Worm (Caenorhabditis elegans) whole organism, mixed stage, embryonic: ENCODE results near the gene fbxa-104.

ENCODE experiments used
- M03D4.4 ChIP-seq: sonication (generic microtip); optimal IDR thresholded peaks from 2 replicates; lab custom pipeline; 2017; ENCODE audit warnings: mild to moderate bottlenecking, missing genetic modification characterization, missing compliant biosample characterization
- bed-3 ChIP-seq: fragments of 200-800 bp; sonication (Bioruptor generic); optimal IDR thresholded peaks from 3 replicates; lab custom pipeline; 2018; ENCODE audit warnings: mild to moderate bottlenecking, missing genetic modification characterization, moderate library complexity, missing compliant biosample characterization
- blmp-1 ChIP-seq: fragments of 150-350 bp; optimal IDR thresholded peaks from 2 replicates; lab custom pipeline; 2014; ENCODE audit warnings: missing biosample characterization, missing genetic modification characterization
- ceh-39 ChIP-seq: fragments of 150-350 bp; optimal IDR thresholded peaks from 2 replicates; lab custom pipeline; 2014; ENCODE audit warnings: missing biosample characterization, missing genetic modification characterization
- ceh-43 ChIP-seq: fragments of 200-800 bp; sonication (Bioruptor generic); optimal IDR thresholded peaks from 2 replicates; lab custom pipeline; 2018; ENCODE audit warnings: mild to moderate bottlenecking, missing genetic modification characterization, moderate library complexity, missing compliant biosample characterization
- ceh-83 ChIP-seq: fragments of 200-800 bp; sonication (Bioruptor generic); optimal IDR thresholded peaks from 2 replicates; lab custom pipeline; 2018; ENCODE audit warnings: mild to moderate bottlenecking, missing genetic modification characterization, missing compliant biosample characterization
- ces-1 ChIP-seq: fragments of 150-350 bp; optimal IDR thresholded peaks from 2 replicates; lab custom pipeline; 2014; ENCODE audit warnings: missing biosample characterization, missing genetic modification reagents, missing genetic modification characterization
- cnd-1 ChIP-seq: fragments of 200-800 bp; sonication (Bioruptor generic); optimal IDR thresholded peaks from 2 replicates; lab custom pipeline; 2018; ENCODE audit warnings: mild to moderate bottlenecking, missing genetic modification characterization, missing compliant biosample characterization
- drap-1 ChIP-seq: fragments of 200-800 bp; sonication (Bioruptor generic); optimal IDR thresholded peaks from 3 replicates; lab custom pipeline; 2018; ENCODE audit warnings: mild to moderate bottlenecking, missing genetic modification characterization, missing compliant biosample characterization
- elt-1 ChIP-seq: sonication (generic microtip); optimal IDR thresholded peaks from 2 replicates; lab custom pipeline; 2017; ENCODE audit warnings: missing genetic modification characterization, mild to moderate bottlenecking, missing compliant biosample characterization, antibody characterized with exemption, moderate library complexity, borderline replicate concordance; ENCODE audit not compliant: insufficient read depth
- flh-1 ChIP-seq: fragments of 200-800 bp; sonication (Bioruptor generic); optimal IDR thresholded peaks from 2 replicates; lab custom pipeline; 2018; ENCODE audit warnings: mild to moderate bottlenecking, missing genetic modification characterization, moderate library complexity, missing compliant biosample characterization
- ham-2 ChIP-seq: fragments of 200-800 bp; sonication (Bioruptor generic); optimal IDR thresholded peaks from 2 replicates; lab custom pipeline; 2018; ENCODE audit warnings: mild to moderate bottlenecking, missing genetic modification characterization, missing compliant biosample characterization
- lin-13 ChIP-seq: fragments of 150-350 bp; optimal IDR thresholded peaks from 2 replicates; lab custom pipeline; 2014; ENCODE audit warnings: missing biosample characterization, missing genetic modification characterization
- lin-32 ChIP-seq: fragments of 200-800 bp; sonication (Bioruptor generic); optimal IDR thresholded peaks from 2 replicates; lab custom pipeline; 2018; ENCODE audit warnings: mild to moderate bottlenecking, missing genetic modification characterization, missing compliant biosample characterization
- mep-1 ChIP-seq: fragments of 150-350 bp; optimal IDR thresholded peaks from 2 replicates; lab custom pipeline; 2017; ENCODE audit warnings: missing biosample characterization, missing genetic modification reagents, missing genetic modification characterization, inconsistent platforms
- mls-2 ChIP-seq: sonication (generic microtip); optimal IDR thresholded peaks from 2 replicates; lab custom pipeline; 2016; ENCODE audit warnings: mild to moderate bottlenecking, missing genetic modification characterization, moderate library complexity, missing compliant biosample characterization
- nhr-12 ChIP-seq: fragments of 150-350 bp; optimal IDR thresholded peaks from 2 replicates; lab custom pipeline; 2014; ENCODE audit warnings: missing biosample characterization, missing genetic modification characterization
- nhr-2 ChIP-seq: fragments of 150-350 bp; optimal IDR thresholded peaks from 2 replicates; lab custom pipeline; 2014; ENCODE audit warnings: missing biosample characterization, missing genetic modification characterization
- nhr-237 ChIP-seq: fragments of 150-350 bp; optimal IDR thresholded peaks from 2 replicates; lab custom pipeline; 2014; ENCODE audit warnings: missing biosample characterization, missing genetic modification characterization
- nhr-76 ChIP-seq: sonication (generic microtip); optimal IDR thresholded peaks from 2 replicates; lab custom pipeline; 2017; ENCODE audit warnings: missing biosample characterization, missing genetic modification characterization
- pha-4 ChIP-seq: fragments of 150-350 bp; optimal IDR thresholded peaks from 2 replicates; lab custom pipeline; 2018; ENCODE audit warnings: missing biosample characterization, missing genetic modification reagents, missing genetic modification characterization
- snpc-4 ChIP-seq: fragments of 150-350 bp; optimal IDR thresholded peaks from 2 replicates; lab custom pipeline; 2014; ENCODE audit warnings: missing biosample characterization, missing genetic modification characterization
- sptf-1 ChIP-seq: sonication (generic microtip); optimal IDR thresholded peaks from 2 replicates; lab custom pipeline; 2017; ENCODE audit warnings: mild to moderate bottlenecking, missing genetic modification characterization, moderate library complexity, missing compliant biosample characterization
- tbx-8 ChIP-seq: fragments of 200-800 bp; sonication (Bioruptor generic); optimal IDR thresholded peaks from 2 replicates; lab custom pipeline; 2018; ENCODE audit warnings: mild to moderate bottlenecking, missing genetic modification characterization, moderate library complexity, missing compliant biosample characterization
- unc-120 ChIP-seq: sonication (generic microtip); optimal IDR thresholded peaks from 2 replicates; lab custom pipeline; 2017; ENCODE audit warnings: missing genetic modification characterization, missing compliant biosample characterization; ENCODE audit not compliant: poor library complexity, severe bottlenecking
- unc-39 ChIP-seq: fragments of 150-350 bp; optimal IDR thresholded peaks from 2 replicates; lab custom pipeline; 2014; ENCODE audit warnings: missing biosample characterization, missing genetic modification characterization
- unc-62 ChIP-seq: fragments of 150-350 bp; optimal IDR thresholded peaks from 2 replicates; lab custom pipeline; 2014; ENCODE audit warnings: missing biosample characterization, missing genetic modification reagents, missing genetic modification characterization
- ztf-11 ChIP-seq: fragments of 150-350 bp; optimal IDR thresholded peaks from 2 replicates; lab custom pipeline; 2014; ENCODE audit warnings: missing biosample characterization, missing genetic modification characterization

The fbxa-104 gene

DNA sequence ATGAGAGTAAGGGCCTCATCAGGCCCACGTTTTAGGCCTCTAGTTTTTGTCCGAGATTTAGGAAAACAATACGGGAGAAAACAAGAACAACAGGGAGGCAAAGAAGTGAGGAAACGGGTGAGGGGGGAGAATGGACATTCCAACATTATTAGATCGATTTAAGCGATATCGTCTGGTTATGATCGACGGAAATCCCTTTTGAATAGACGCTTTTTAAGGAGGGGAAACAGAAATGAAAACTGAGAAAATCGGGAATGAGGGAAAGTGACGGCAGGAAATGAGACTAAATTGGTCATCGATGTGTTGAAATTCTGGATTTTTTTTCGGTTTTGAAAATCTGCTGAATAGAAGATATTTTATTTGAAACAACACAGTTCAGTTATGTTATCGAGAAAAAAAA, 40.9 kb upstream of the fbxa-104 start, which contains the start of gene rocf-1:
rocf-1 (minus strand) TSS at position 101 of the 400 bp plus-strand sequence.
- TF ChIP-seq blmp-1 (tag; lab: Kevin White, UChicago): peak; percentile 26
- no peak for TF ChIP-seq elt-1 (tag; lab: Kevin White, UChicago)
- TF ChIP-seq, all 35 proteins: peak for 1

- no peak for TF ChIP-seq lin-13 (tag; lab: Kevin White, UChicago)
- TF ChIP-seq M03D4.4 (tag; lab: Kevin White, UChicago): no peak
- no peak for TF ChIP-seq nhr-76 (tag; lab: Kevin White, UChicago)
- no peak for TF ChIP-seq ceh-43 (GFP tag; lab: Kevin White, UChicago)
- no peak for TF ChIP-seq sptf-1 (tag; lab: Kevin White, UChicago)
- TF ChIP-seq nhr-12: no peak
- TF ChIP-seq mep-1 (tag; lab: Kevin White, UChicago): no peak
These were observed 35.6 kb upstream of the fbxa-104 start, which contains the start of gene str-71 for ce11 chrV:15459088-15459487. str-71 (minus strand) TSS chrV:15459188.

DNA sequence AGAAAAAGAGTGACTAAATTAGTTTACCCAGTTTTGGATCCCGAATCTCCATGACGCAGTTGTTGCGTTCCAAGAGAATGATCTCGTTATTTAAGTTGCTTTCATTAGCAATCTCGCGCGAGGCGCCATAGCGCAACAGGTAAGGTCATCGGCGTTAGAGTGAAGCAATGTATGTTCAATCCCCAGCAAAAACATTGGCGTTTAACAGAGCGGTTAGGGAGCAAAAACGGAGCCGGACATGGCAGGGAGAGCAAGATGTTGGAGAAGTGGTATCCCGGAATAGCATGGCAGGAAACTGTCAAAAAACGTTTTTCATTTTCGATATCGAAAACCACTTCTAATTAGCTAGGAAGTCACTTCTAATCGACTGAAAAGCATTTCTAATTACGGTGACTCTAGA, 30.8 kb upstream of the fbxa-104 start:
- TF ChIP-seq drap-1 (GFP tag; lab: Kevin White, UChicago): peak; percentile 5
- no peak for TF ChIP-seq ces-1 (GFP tag; lab: Kevin White, UChicago)
- TF ChIP-seq, all 35 proteins: peak for 1

- TF ChIP-seq snpc-4 (tag; lab: Kevin White, UChicago): no peak
- TF ChIP-seq nhr-12: no peak
- TF ChIP-seq mls-2 (tag; lab: Kevin White, UChicago): no peak
- no peak for TF ChIP-seq elt-1 (tag; lab: Kevin White, UChicago)
- TF ChIP-seq unc-120 (tag; lab: Kevin White, UChicago): no peak
- no peak for TF ChIP-seq ham-2 (GFP tag; lab: Kevin White, UChicago)
- TF ChIP-seq ceh-43 (GFP tag; lab: Kevin White, UChicago): no peak
- no peak for TF ChIP-seq ceh-83
- no peak for TF ChIP-seq blmp-1 (tag; lab: Kevin White, UChicago)
- no peak for TF ChIP-seq pha-4 (tag; lab: Kevin White, UChicago)
- TF ChIP-seq tbx-8 (GFP tag; lab: Kevin White, UChicago): no peak
- no peak for TF ChIP-seq ces-1 (GFP tag; lab: Kevin White, UChicago)
- no peak for TF ChIP-seq cnd-1 (tag; lab: Kevin White, UChicago)
- TF ChIP-seq ceh-39 (tag; lab: Kevin White, UChicago): no peak
- no peak for TF ChIP-seq unc-62 (GFP tag; lab: Kevin White, UChicago)
These were observed 27.9 kb upstream of the fbxa-104 start, which contains the start of gene srw-33 for ce11 chrV:15451421-15451820. srw-33 (minus strand) TSS chrV:15451521.

- no peak for TF ChIP-seq tbx-8 (GFP tag; lab: Kevin White, UChicago)
- no peak for TF ChIP-seq ceh-83
- no peak for TF ChIP-seq sptf-1 (tag; lab: Kevin White, UChicago)
- no peak for TF ChIP-seq lin-13 (tag; lab: Kevin White, UChicago)
- TF ChIP-seq cnd-1 (tag; lab: Kevin White, UChicago): no peak
- no peak for TF ChIP-seq mls-2 (tag; lab: Kevin White, UChicago)
- TF ChIP-seq bed-3 (GFP tag; lab: Kevin White, UChicago): no peak
- no peak for TF ChIP-seq unc-39 (tag; lab: Kevin White, UChicago)
- no peak for TF ChIP-seq nhr-2 (tag; lab: Kevin White, UChicago)
- TF ChIP-seq elt-1 (tag; lab: Kevin White, UChicago): no peak
- TF ChIP-seq nhr-237 (tag; lab: Kevin White, UChicago): no peak
- no peak for TF ChIP-seq ceh-43 (GFP tag; lab: Kevin White, UChicago)
These were observed 25.4 kb upstream of the fbxa-104 start, which contains the start of gene T26H5.14 for ce11 chrV:15448865-15449264. T26H5.14 (plus strand) TSS chrV:15449165.

ce11 chrV:15448408-15448807, 24.9 kb upstream of the fbxa-104 start, which contains the start of gene T26H5.4:
T26H5.4 (minus strand) TSS chrV:15448701.
- TF ChIP-seq ztf-11 (tag; lab: Kevin White, UChicago) (no peak), nhr-237 (tag; lab: Kevin White, UChicago) (no peak), ces-1 (GFP tag; lab: Kevin White, UChicago) (no peak), ceh-43 (GFP tag; lab: Kevin White, UChicago) (no peak), flh-1 (no peak), unc-39 (tag; lab: Kevin White, UChicago) (no peak), mls-2 (tag; lab: Kevin White, UChicago) (no peak), lin-13 (tag; lab: Kevin White, UChicago) (no peak), pha-4 (tag; lab: Kevin White, UChicago) (no peak), lin-32 (GFP tag; lab: Kevin White, UChicago) (no peak), M03D4.4 (tag; lab: Kevin White, UChicago) (no peak)
